Fruit fly (Drosophila melanogaster): ENCODE data around the gene Zif.

Zif gene

DNA sequence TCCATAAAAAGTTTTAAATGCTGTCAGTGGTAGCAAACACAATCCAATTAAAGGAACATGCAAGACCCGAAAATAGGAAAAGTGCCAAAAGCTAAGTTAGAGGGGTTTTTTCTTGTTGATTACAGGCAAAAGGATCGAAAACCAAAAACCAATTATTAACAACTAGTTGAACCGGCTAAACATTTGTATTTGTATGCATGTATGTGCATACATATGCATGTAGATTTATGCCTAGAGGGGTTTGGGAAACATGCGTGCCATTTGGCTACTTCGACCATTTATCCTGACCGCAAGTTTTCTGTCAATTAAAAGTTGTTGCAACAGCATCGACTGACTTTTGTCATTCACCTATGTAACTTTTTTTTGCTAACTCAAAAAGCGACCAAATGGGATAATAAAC lies 48.4 kb upstream of the Zif start:
- no peak for TF ChIP-seq jim (GFP tag; optimal IDR thresholded peaks at IDR 0.05)
- TF ChIP-seq dsf (GFP tag; optimal IDR thresholded peaks at IDR 0.05; ENCODE audit: borderline replicate concordance): no peak
- no peak for TF ChIP-seq usp (GFP tag; optimal IDR thresholded peaks at IDR 0.05)
- TF ChIP-seq br (GFP tag; optimal IDR thresholded peaks at IDR 0.05): no peak
- TF ChIP-seq OdsH (GFP tag; optimal IDR thresholded peaks at IDR 0.05): no peak
- TF ChIP-seq pan (optimal IDR thresholded peaks at IDR 0.05): no peak
- no peak for TF ChIP-seq Hnf4 (GFP tag; optimal IDR thresholded peaks at IDR 0.05)
- no peak for TF ChIP-seq dmrt93B (GFP tag; optimal IDR thresholded peaks at IDR 0.05)
- no peak for TF ChIP-seq Sp1 (GFP tag; optimal IDR thresholded peaks at IDR 0.05)
- TF ChIP-seq rgr (GFP tag; optimal IDR thresholded peaks at IDR 0.05): no peak
- no peak for TF ChIP-seq Rel (GFP tag; optimal IDR thresholded peaks at IDR 0.05)
- TF ChIP-seq Rel (tag; optimal IDR thresholded peaks at IDR 0.05): no peak
- no peak for TF ChIP-seq Abd-B (GFP tag; optimal IDR thresholded peaks at IDR 0.05)
- TF ChIP-seq dl (GFP tag; optimal IDR thresholded peaks at IDR 0.05; ENCODE audit: insufficient read depth in 1 of 2, partially characterized antibody in 2 of 2): no peak
- TF ChIP-seq brk (GFP tag; optimal IDR thresholded peaks at IDR 0.05): no peak
- no peak for TF ChIP-seq N (GFP tag; optimal IDR thresholded peaks at IDR 0.05)
- no peak for TF ChIP-seq CrebA (GFP tag; optimal IDR thresholded peaks at IDR 0.05; ENCODE audit: borderline replicate concordance)
- TF ChIP-seq fru (GFP tag; optimal IDR thresholded peaks at IDR 0.05): no peak
- TF ChIP-seq Mio (GFP tag; optimal IDR thresholded peaks at IDR 0.05): no peak
- no peak for TF ChIP-seq CG32264 (GFP tag; optimal IDR thresholded peaks at IDR 0.05)
- TF ChIP-seq Dif (GFP tag; optimal IDR thresholded peaks at IDR 0.05; ENCODE audit: partially characterized antibody): no peak

dm6 chr3R:6409153-6409571 lies 47.7 kb upstream of the Zif start:
- TF ChIP-seq rgr (GFP tag; optimal IDR thresholded peaks at IDR 0.05): no peak
- no peak for TF ChIP-seq Rel (GFP tag; optimal IDR thresholded peaks at IDR 0.05)
- peak; percentile 65 for TF ChIP-seq Rel (tag; optimal IDR thresholded peaks at IDR 0.05)
- no peak for TF ChIP-seq lola (GFP tag; optimal IDR thresholded peaks at IDR 0.05)
- no peak for TF ChIP-seq sv (GFP tag; optimal IDR thresholded peaks at IDR 0.05)
- TF ChIP-seq dmrt93B (GFP tag; optimal IDR thresholded peaks at IDR 0.05): no peak
- peak; percentile 22 for TF ChIP-seq br (GFP tag; optimal IDR thresholded peaks at IDR 0.05)
- TF ChIP-seq psq (GFP tag; optimal IDR thresholded peaks at IDR 0.05): peak; percentile 94
- TF ChIP-seq fru (GFP tag; optimal IDR thresholded peaks at IDR 0.05): peak; percentile 7
- no peak for TF ChIP-seq tai (GFP tag; optimal IDR thresholded peaks at IDR 0.05)
- TF ChIP-seq CG32264 (GFP tag; optimal IDR thresholded peaks at IDR 0.05): no peak
- TF ChIP-seq dsf (GFP tag; optimal IDR thresholded peaks at IDR 0.05; ENCODE audit: borderline replicate concordance): no peak
- no peak for TF ChIP-seq Mio (GFP tag; optimal IDR thresholded peaks at IDR 0.05)
- TF ChIP-seq CG9705 (GFP tag; optimal IDR thresholded peaks at IDR 0.05): no peak
- TF ChIP-seq Hnf4 (GFP tag; optimal IDR thresholded peaks at IDR 0.05): peak; percentile 46
- no peak for TF ChIP-seq Vsx2 (GFP tag; optimal IDR thresholded peaks at IDR 0.05; ENCODE audit: partially characterized antibody)
- TF ChIP-seq pan (optimal IDR thresholded peaks at IDR 0.05): no peak
- TF ChIP-seq HLH106 (tag; optimal IDR thresholded peaks at IDR 0.05): no peak
- no peak for TF ChIP-seq foxo (GFP tag; optimal IDR thresholded peaks at IDR 0.05)

- TF ChIP-seq dl (GFP tag; optimal IDR thresholded peaks at IDR 0.05; ENCODE audit: insufficient read depth in 1 of 2, partially characterized antibody in 2 of 2) (no peak), HLH106 (tag; optimal IDR thresholded peaks at IDR 0.05) (peak; percentile 59), jim (GFP tag; optimal IDR thresholded peaks at IDR 0.05) (peak; percentile 74), rgr (GFP tag; optimal IDR thresholded peaks at IDR 0.05) (peak; percentile 75), dmrt93B (GFP tag; optimal IDR thresholded peaks at IDR 0.05) (peak; percentile 62), foxo (GFP tag; optimal IDR thresholded peaks at IDR 0.05) (peak in 1 of 2 experiments; percentile 77), woc (GFP tag; optimal IDR thresholded peaks at IDR 0.05) (peak; percentile 80), brk (GFP tag; optimal IDR thresholded peaks at IDR 0.05) (peak; percentile 48), Hr78 (GFP tag; optimal IDR thresholded peaks at IDR 0.05) (no peak), Vsx2 (GFP tag; optimal IDR thresholded peaks at IDR 0.05; ENCODE audit: partially characterized antibody) (no peak), Abd-B (GFP tag; optimal IDR thresholded peaks at IDR 0.05) (no peak), pan (optimal IDR thresholded peaks at IDR 0.05) (no peak), usp (GFP tag; optimal IDR thresholded peaks at IDR 0.05) (no peak), Hnf4 (GFP tag; optimal IDR thresholded peaks at IDR 0.05) (no peak), CG32264 (GFP tag; optimal IDR thresholded peaks at IDR 0.05) (peak; percentile 16), Mio (GFP tag; optimal IDR thresholded peaks at IDR 0.05) (no peak), Jra (GFP tag; optimal IDR thresholded peaks at IDR 0.05) (no peak), OdsH (GFP tag; optimal IDR thresholded peaks at IDR 0.05) (peak; percentile 80), N (GFP tag; optimal IDR thresholded peaks at IDR 0.05) (no peak), ey (GFP tag; optimal IDR thresholded peaks at IDR 0.05) (peak; percentile 84), Myc (optimal IDR thresholded peaks at IDR 0.05) (no peak), lola (GFP tag; optimal IDR thresholded peaks at IDR 0.05) (no peak), sv (GFP tag; optimal IDR thresholded peaks at IDR 0.05) (peak; percentile 80), psq (GFP tag; optimal IDR thresholded peaks at IDR 0.05) (peak; percentile 91), dsf (GFP tag; optimal IDR thresholded peaks at IDR 0.05; ENCODE audit: borderline replicate concordance) (no peak), Hr83 (GFP tag; optimal IDR thresholded peaks at IDR 0.05; ENCODE audit: poor library complexity, severe bottlenecking) (peak; percentile 53), Dif (GFP tag; optimal IDR thresholded peaks at IDR 0.05; ENCODE audit: partially characterized antibody) (peak; percentile 48), CG9705 (GFP tag; optimal IDR thresholded peaks at IDR 0.05) (no peak), fru (GFP tag; optimal IDR thresholded peaks at IDR 0.05) (peak; percentile 81), Dfd (GFP tag; optimal IDR thresholded peaks at IDR 0.05) (no peak), Rel (GFP tag; optimal IDR thresholded peaks at IDR 0.05) (no peak), Rel (tag; optimal IDR thresholded peaks at IDR 0.05) (peak; percentile 40), br (GFP tag; optimal IDR thresholded peaks at IDR 0.05) (peak; percentile 69), h (GFP tag; optimal IDR thresholded peaks at IDR 0.05) (peak; percentile 75), CrebA (GFP tag; optimal IDR thresholded peaks at IDR 0.05; ENCODE audit: borderline replicate concordance) (no peak), tai (GFP tag; optimal IDR thresholded peaks at IDR 0.05) (peak; percentile 41), sage (GFP tag; optimal IDR thresholded peaks at IDR 0.05) (no peak)
These were observed 46.3 kb upstream of the Zif start for dm6 chr3R:6410412-6411225.
